Fruit fly (Drosophila melanogaster) whole organism, embryonic: ENCODE data around the gene Kdm2.

ENCODE experiments used
- Awh ChIP-seq: fragments of 200-800 bp; sonication (Bioruptor generic); IDR thresholded peaks from 2 replicates; pipeline ENCODE4, ENCODE4 v1.3.6; 2022; ENCODE audit warnings: missing biosample characterization, missing genetic modification characterization
- CG14014 ChIP-seq: fragments of 200-800 bp; sonication (Bioruptor generic); IDR thresholded peaks from 2 replicates; pipeline ENCODE4 v1.3.6; 2022; ENCODE audit warnings: missing biosample characterization, missing genetic modification characterization
- CG2199 ChIP-seq: fragments of 200-800 bp; sonication (Bioruptor generic); IDR thresholded peaks from 3 replicates; pipeline ENCODE4 v1.3.6; 2022; ENCODE audit warnings: missing biosample characterization, missing genetic modification characterization
- CG2202 ChIP-seq: fragments of 200-800 bp; sonication (Bioruptor generic); optimal IDR thresholded peaks from 2 replicates; lab custom pipeline; 2018; ENCODE audit warnings: missing biosample characterization, mild to moderate bottlenecking, missing genetic modification characterization
- CG30020 ChIP-seq: fragments of 200-800 bp; optimal IDR thresholded peaks from 2 replicates; lab custom pipeline; 2019; ENCODE audit warnings: missing biosample characterization, mild to moderate bottlenecking, missing genetic modification characterization, moderate library complexity
- CG3407 ChIP-seq: fragments of 200-800 bp; sonication (Bioruptor generic); optimal IDR thresholded peaks from 2 replicates; lab custom pipeline; 2018; ENCODE audit warnings: missing biosample characterization, mild to moderate bottlenecking, missing genetic modification characterization
- CG3847 ChIP-seq: fragments of 200-800 bp; sonication (Bioruptor generic); IDR thresholded peaks from 2 replicates; pipeline ENCODE4 v1.3.6; 2022; ENCODE audit warnings: missing biosample characterization, missing genetic modification characterization
- CG3995 ChIP-seq: fragments of 200-800 bp; sonication (Bioruptor generic); optimal IDR thresholded peaks from 3 replicates; lab custom pipeline; 2016; ENCODE audit warnings: missing biosample characterization, missing genetic modification characterization
- CG4730 ChIP-seq: fragments of 200-800 bp; sonication (Bioruptor generic); IDR thresholded peaks from 2 replicates; pipeline ENCODE4 v1.3.6; 2022; ENCODE audit warnings: missing biosample characterization, missing genetic modification characterization
- CG7987 ChIP-seq: fragments of 200-800 bp; sonication (Bioruptor generic); optimal IDR thresholded peaks from 2 replicates; lab custom pipeline; 2018; ENCODE audit warnings: missing biosample characterization, mild to moderate bottlenecking, missing genetic modification characterization, moderate library complexity
- CG8388 ChIP-seq: fragments of 200-800 bp; sonication (Bioruptor generic); optimal IDR thresholded peaks from 2 replicates; lab custom pipeline; 2019; ENCODE audit warnings: missing biosample characterization, mild to moderate bottlenecking, missing genetic modification characterization, moderate library complexity
- CG9727 ChIP-seq: fragments of 200-800 bp; sonication (Bioruptor generic); optimal IDR thresholded peaks from 3 replicates; lab custom pipeline; 2017; ENCODE audit warnings: missing biosample characterization, mild to moderate bottlenecking, missing genetic modification characterization
- D19A ChIP-seq: fragments of 200-800 bp; optimal IDR thresholded peaks from 3 replicates; lab custom pipeline; 2019; ENCODE audit warnings: missing biosample characterization, mild to moderate bottlenecking, missing genetic modification characterization, moderate library complexity
- Doc3 ChIP-seq: fragments of 200-800 bp; sonication (Bioruptor generic); IDR thresholded peaks from 3 replicates; pipeline ENCODE4 v1.3.6; 2022; ENCODE audit warnings: missing biosample characterization, missing genetic modification characterization; ENCODE audit not compliant: partially characterized antibody
- ERR ChIP-seq: fragments of 200-800 bp; sonication (Bioruptor generic); optimal IDR thresholded peaks from 2 replicates; lab custom pipeline; 2016; ENCODE audit warnings: missing biosample characterization, missing genetic modification characterization
- HHEX ChIP-seq: fragments of 200-800 bp; sonication (Bioruptor generic); optimal IDR thresholded peaks from 3 replicates; lab custom pipeline; 2017; ENCODE audit warnings: missing biosample characterization, mild to moderate bottlenecking, missing genetic modification characterization, missing genetic modification reagents
- HLH4C ChIP-seq: fragments of 200-800 bp; sonication (Bioruptor generic); IDR thresholded peaks from 3 replicates; pipeline ENCODE4 v1.3.6; 2022; ENCODE audit warnings: missing biosample characterization, missing genetic modification characterization; ENCODE audit not compliant: partially characterized antibody
- Hand ChIP-seq: fragments of 200-800 bp; sonication (Bioruptor generic); optimal IDR thresholded peaks from 2 replicates; lab custom pipeline; 2017; ENCODE audit warnings: mild to moderate bottlenecking, missing biosample characterization, missing genetic modification reagents, missing genetic modification characterization
- HmgD ChIP-seq: fragments of 200-800 bp; sonication (Bioruptor generic); optimal IDR thresholded peaks from 3 replicates; lab custom pipeline; 2016; ENCODE audit warnings: missing biosample characterization, missing genetic modification characterization
- MESR4 ChIP-seq: fragments of 200-800 bp; sonication (Bioruptor generic); optimal IDR thresholded peaks from 2 replicates; lab custom pipeline; 2018; ENCODE audit warnings: missing biosample characterization, mild to moderate bottlenecking, missing genetic modification characterization, moderate library complexity
- Mad ChIP-seq: fragments of 200-800 bp; sonication (Bioruptor generic); optimal IDR thresholded peaks from 2 replicates; lab custom pipeline; 2016; ENCODE audit warnings: missing biosample characterization, missing genetic modification characterization
- Mrtf ChIP-seq: fragments of 200-800 bp; sonication (Bioruptor generic); IDR thresholded peaks from 3 replicates; pipeline ENCODE4 v1.3.6; 2022; ENCODE audit warnings: missing biosample characterization, missing genetic modification characterization
- NK7.1 ChIP-seq: fragments of 200-800 bp; sonication (Bioruptor generic); optimal IDR thresholded peaks from 3 replicates; lab custom pipeline; 2016; ENCODE audit warnings: missing biosample characterization, missing genetic modification characterization
- Nf-YA ChIP-seq: fragments of 200-800 bp; sonication (Bioruptor generic); IDR thresholded peaks from 2 replicates; pipeline ENCODE4 v1.3.6; 2022; ENCODE audit warnings: missing biosample characterization, missing genetic modification characterization
- Spps ChIP-seq: fragments of 200-800 bp; sonication (Bioruptor generic); optimal IDR thresholded peaks from 2 replicates; lab custom pipeline; 2018; ENCODE audit warnings: missing biosample characterization, mild to moderate bottlenecking, missing genetic modification characterization
- abd-A ChIP-seq: fragments of 200-800 bp; sonication (Bioruptor generic); optimal IDR thresholded peaks from 3 replicates; lab custom pipeline; 2019; ENCODE audit warnings: missing biosample characterization, mild to moderate bottlenecking, missing genetic modification characterization, moderate library complexity
- bab2 ChIP-seq: fragments of 200-800 bp; sonication (Bioruptor generic); optimal IDR thresholded peaks from 2 replicates; lab custom pipeline; 2016; ENCODE audit warnings: missing biosample characterization, missing genetic modification characterization
- crp ChIP-seq, 2 experiments: fragments of 200-800 bp; sonication (Bioruptor generic); optimal IDR thresholded peaks; 2 replicates in 1 of 2; 3 replicates in 1 of 2; lab custom pipeline; 2017; ENCODE audit warnings: missing biosample characterization in 2 of 2, missing genetic modification characterization in 2 of 2, mild to moderate bottlenecking in 1 of 2, moderate library complexity in 1 of 2
- ems ChIP-seq: fragments of 200-800 bp; sonication (Bioruptor generic); optimal IDR thresholded peaks from 3 replicates; lab custom pipeline; 2016; ENCODE audit warnings: missing biosample characterization, missing genetic modification characterization
- en ChIP-seq: fragments of 200-800 bp; sonication (Bioruptor generic); optimal IDR thresholded peaks from 2 replicates; lab custom pipeline; 2016; ENCODE audit warnings: missing biosample characterization, missing genetic modification characterization
- ewg ChIP-seq: fragments of 200-800 bp; sonication (Bioruptor generic); optimal IDR thresholded peaks from 3 replicates; lab custom pipeline; 2017; ENCODE audit warnings: mild to moderate bottlenecking, missing biosample characterization, missing genetic modification reagents, missing genetic modification characterization
- hkb ChIP-seq, 2 experiments: fragments of 200-800 bp in 1 of 2; fragments of >200 bp in 1 of 2; sonication (Bioruptor generic) in 1 of 2; IDR thresholded peaks in 1 of 2; optimal IDR thresholded peaks in 1 of 2; 2 replicates each; pipeline versions ENCODE4 v1.3.6 to Lab custom; 2017 to 2022; ENCODE audit warnings: missing biosample characterization in 1 of 2, missing genetic modification characterization in 1 of 2
- ken ChIP-seq: fragments of 200-800 bp; sonication (Bioruptor generic); IDR thresholded peaks from 3 replicates; pipeline ENCODE4 v1.3.6; 2022; ENCODE audit warnings: missing biosample characterization, missing genetic modification characterization
- mirr ChIP-seq: fragments of 200-800 bp; sonication (Bioruptor generic); optimal IDR thresholded peaks from 3 replicates; lab custom pipeline; 2018; ENCODE audit warnings: missing biosample characterization, mild to moderate bottlenecking, missing genetic modification characterization
- nmo ChIP-seq: fragments of 200-800 bp; sonication (Bioruptor generic); optimal IDR thresholded peaks from 2 replicates; lab custom pipeline; 2018; ENCODE audit warnings: missing biosample characterization, mild to moderate bottlenecking, missing genetic modification characterization, moderate library complexity
- org-1 ChIP-seq: fragments of 200-800 bp; sonication (Bioruptor generic); optimal IDR thresholded peaks from 2 replicates; lab custom pipeline; 2017; ENCODE audit warnings: missing biosample characterization, missing genetic modification characterization
- peb ChIP-seq: fragments of 200-800 bp; sonication (Bioruptor generic); IDR thresholded peaks from 2 replicates; pipeline ENCODE4 v1.3.6; 2022; ENCODE audit warnings: missing biosample characterization, missing genetic modification characterization
- pfk ChIP-seq: fragments of 200-800 bp; sonication (Bioruptor generic); optimal IDR thresholded peaks from 2 replicates; lab custom pipeline; 2018; ENCODE audit warnings: missing biosample characterization, mild to moderate bottlenecking, missing genetic modification characterization, moderate library complexity
- pzg ChIP-seq: fragments of 200-800 bp; sonication (Bioruptor generic); optimal IDR thresholded peaks from 3 replicates; lab custom pipeline; 2018; ENCODE audit warnings: missing biosample characterization, mild to moderate bottlenecking, missing genetic modification characterization, moderate library complexity
- sens ChIP-seq: fragments of 200-800 bp; sonication (Bioruptor generic); peaks from one replicate; lab custom pipeline; 2016; ENCODE audit warnings: missing biosample characterization, missing genetic modification characterization
- tll ChIP-seq, 2 experiments: fragments of 200-800 bp in 1 of 2; fragments of >200 bp in 1 of 2; sonication (Bioruptor generic) in 1 of 2; optimal IDR thresholded peaks; 2 replicates each; lab custom pipeline; 2017 to 2019; ENCODE audit warnings: missing biosample characterization in 2 of 2, missing genetic modification characterization in 2 of 2, mild to moderate bottlenecking in 1 of 2, moderate library complexity in 1 of 2
- unpg ChIP-seq: fragments of 200-800 bp; sonication (Bioruptor generic); optimal IDR thresholded peaks from 3 replicates; lab custom pipeline; 2018; ENCODE audit warnings: missing biosample characterization, mild to moderate bottlenecking, missing genetic modification characterization, moderate library complexity
- usp ChIP-seq: fragments of >200 bp; optimal IDR thresholded peaks from 2 replicates; lab custom pipeline; 2017; ENCODE audit warnings: missing biosample characterization, missing genetic modification characterization
- wor ChIP-seq: fragments of 200-800 bp; sonication (Bioruptor generic); IDR thresholded peaks from 2 replicates; pipeline ENCODE4 v1.3.6; 2022; ENCODE audit warnings: missing biosample characterization, missing genetic modification characterization
- zen ChIP-seq: fragments of 200-800 bp; sonication (Bioruptor generic); optimal IDR thresholded peaks from 3 replicates; lab custom pipeline; 2018; ENCODE audit warnings: missing biosample characterization, mild to moderate bottlenecking, missing genetic modification characterization, moderate library complexity
- zf30C ChIP-seq: fragments of 200-800 bp; sonication (Bioruptor generic); optimal IDR thresholded peaks from 3 replicates; lab custom pipeline; 2018; ENCODE audit warnings: missing biosample characterization, mild to moderate bottlenecking, missing genetic modification characterization
- zfh2 ChIP-seq: fragments of 200-800 bp; sonication (Bioruptor generic); optimal IDR thresholded peaks from 2 replicates; lab custom pipeline; 2016; ENCODE audit warnings: missing biosample characterization, missing genetic modification characterization

Gene Kdm2

DNA sequence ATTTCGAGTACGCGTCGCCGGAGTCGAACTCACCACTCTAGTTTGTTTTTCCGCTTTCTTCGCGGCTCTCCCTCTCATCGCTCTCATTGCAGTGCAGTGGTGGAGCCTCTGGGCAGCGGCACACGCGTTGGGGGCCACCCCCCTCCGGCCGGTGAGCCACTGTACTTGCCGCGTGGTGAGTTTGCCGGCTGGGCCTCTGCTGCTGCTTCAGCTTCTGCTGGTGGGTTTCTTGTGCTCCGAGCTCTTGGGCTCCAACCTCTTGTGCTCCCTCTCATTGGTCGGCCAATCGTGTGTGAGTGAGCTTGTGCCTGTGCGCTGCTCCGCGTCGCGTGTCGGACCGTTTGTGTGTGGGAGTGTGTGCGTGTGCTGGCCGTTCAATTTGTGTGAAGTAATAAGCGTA lies 726 bp downstream of the Kdm2 start (continued):
- TF ChIP-seq usp (GFP tag; lab: Kevin White, UChicago) (no peak), wor (no peak), ken (GFP tag; lab: Robert Waterston, UW) (no peak), abd-A (peak; percentile 86), Nf-YA (GFP tag; lab: Robert Waterston, UW) (no peak), unpg (peak; percentile 34), zfh2 (peak; percentile 66), crp (GFP tag; optimal IDR thresholded peaks at IDR 0.05; lab: Kevin White, UChicago) (no peak), CG30020 (tag; lab: Kevin White, UChicago) (no peak), sens (peak; percentile 88), MESR4 (GFP tag; lab: Kevin White, UChicago) (no peak), Spps (no peak), peb (GFP tag; lab: Robert Waterston, UW) (no peak), D19A (tag; lab: Kevin White, UChicago) (peak; percentile 28), CG3995 (no peak), CG4730 (GFP tag; lab: Robert Waterston, UW) (no peak), Awh (GFP tag; lab: Robert Waterston, UW) (no peak), en (GFP tag; lab: Kevin White, UChicago) (no peak), pfk (GFP tag; lab: Kevin White, UChicago) (peak; percentile 53), CG7987 (GFP tag; lab: Kevin White, UChicago) (peak; percentile 64), Mrtf (no peak), ewg (GFP tag; lab: Kevin White, UChicago) (no peak), zen (no peak), CG8388 (GFP tag; lab: Kevin White, UChicago) (no peak), Doc3 (GFP tag; lab: Robert Waterston, UW) (no peak), Mad (GFP tag; lab: Kevin White, UChicago) (peak; percentile 59), org-1 (GFP tag; lab: Kevin White, UChicago) (peak; percentile 28), pzg (peak; percentile 23), CG3407 (GFP tag; lab: Kevin White, UChicago) (no peak), nmo (no peak), CG14014 (GFP tag; lab: Robert Waterston, UW) (no peak), tll (GFP tag; optimal IDR thresholded peaks at IDR 0.05; lab: Kevin White, UChicago) (no peak), HLH4C (GFP tag; lab: Robert Waterston, UW) (no peak), mirr (GFP tag; lab: Kevin White, UChicago) (peak; percentile 80), Hand (peak; percentile 72), CG2199 (no peak), NK7.1 (GFP tag; lab: Kevin White, UChicago) (peak; percentile 39), ERR (GFP tag; lab: Kevin White, UChicago) (peak; percentile 77), bab2 (GFP tag; lab: Kevin White, UChicago) (peak; percentile 19), HmgD (GFP tag; lab: Kevin White, UChicago) (peak; percentile 80), CG2202 (tag; lab: Kevin White, UChicago) (no peak), ems (GFP tag; lab: Kevin White, UChicago) (peak; percentile 62), CG9727 (GFP tag; lab: Kevin White, UChicago) (peak; percentile 30), CG3847 (GFP tag; lab: Robert Waterston, UW) (no peak), HHEX (GFP tag; lab: Kevin White, UChicago) (peak; percentile 51), hkb (optimal IDR thresholded peaks at IDR 0.05; lab: Kevin White, UChicago) (no peak), hkb (GFP tag; IDR thresholded peaks at IDR 0.05; lab: Robert Waterston, UW) (no peak), zf30C (peak; percentile 46)
